Fruit fly (Drosophila melanogaster) whole organism, embryonic: ENCODE measurements around the gene Pcyt1.

Experiments
- BtbVII ChIP-seq: fragments of 200-800 bp; sonication (Bioruptor generic); optimal IDR thresholded peaks from 3 replicates; lab custom pipeline; 2017; ENCODE audit warnings: missing biosample characterization, mild to moderate bottlenecking, missing genetic modification characterization
- C15 ChIP-seq: fragments of 200-800 bp; sonication (Bioruptor generic); IDR thresholded peaks from 3 replicates; pipeline ENCODE4 v1.3.6; 2022; ENCODE audit warnings: missing biosample characterization, missing genetic modification characterization
- CG10209 ChIP-seq: fragments of 200-800 bp; sonication (Bioruptor generic); optimal IDR thresholded peaks from 3 replicates; lab custom pipeline; 2017; ENCODE audit warnings: missing biosample characterization, mild to moderate bottlenecking, missing genetic modification characterization, missing genetic modification reagents
- CG10321 ChIP-seq: fragments of 200-800 bp; sonication (Bioruptor generic); IDR thresholded peaks from 2 replicates; pipeline ENCODE4 v1.3.6; 2022; ENCODE audit warnings: missing biosample characterization, missing genetic modification characterization
- CG10462 ChIP-seq: fragments of 200-800 bp; sonication (Bioruptor generic); optimal IDR thresholded peaks from 2 replicates; lab custom pipeline; 2016; ENCODE audit warnings: missing biosample characterization, missing genetic modification characterization
- CG10565 ChIP-seq: fragments of 200-800 bp; sonication (Bioruptor generic); optimal IDR thresholded peaks from 3 replicates; lab custom pipeline; 2016; ENCODE audit warnings: missing biosample characterization, mild to moderate bottlenecking, missing genetic modification characterization
- CG11085 ChIP-seq: fragments of 200-800 bp; sonication (Bioruptor generic); IDR thresholded peaks from 2 replicates; pipeline ENCODE4 v1.3.6; 2022; ENCODE audit warnings: missing biosample characterization, missing genetic modification characterization
- CG12071 ChIP-seq: fragments of 200-800 bp; sonication (Bioruptor generic); optimal IDR thresholded peaks from 3 replicates; lab custom pipeline; 2018; ENCODE audit warnings: missing biosample characterization, mild to moderate bottlenecking, missing genetic modification characterization
- CG12219 ChIP-seq: fragments of 200-800 bp; sonication (Bioruptor generic); optimal IDR thresholded peaks from 3 replicates; lab custom pipeline; 2018; ENCODE audit warnings: missing biosample characterization, mild to moderate bottlenecking, missing genetic modification characterization
- CG12659 ChIP-seq: fragments of 200-800 bp; sonication (Bioruptor generic); optimal IDR thresholded peaks from 3 replicates; lab custom pipeline; 2017; ENCODE audit warnings: mild to moderate bottlenecking, missing biosample characterization, missing genetic modification reagents, missing genetic modification characterization
- CG17385 ChIP-seq: fragments of 200-800 bp; sonication (Bioruptor generic); optimal IDR thresholded peaks from 3 replicates; lab custom pipeline; 2018; ENCODE audit warnings: missing biosample characterization, mild to moderate bottlenecking, missing genetic modification characterization
- CG2129 ChIP-seq: fragments of 200-800 bp; sonication (Bioruptor generic); IDR thresholded peaks from 2 replicates; pipeline ENCODE4 v1.3.6; 2022; ENCODE audit warnings: missing biosample characterization, missing genetic modification characterization; ENCODE audit not compliant: partially characterized antibody
- CG2875 ChIP-seq: fragments of 200-800 bp; sonication (Bioruptor generic); optimal IDR thresholded peaks from 2 replicates; lab custom pipeline; 2017; ENCODE audit warnings: missing biosample characterization, mild to moderate bottlenecking, missing genetic modification characterization, missing genetic modification reagents
- CG31388 ChIP-seq: fragments of 200-800 bp; sonication (Bioruptor generic); optimal IDR thresholded peaks from 2 replicates; lab custom pipeline; 2016; ENCODE audit warnings: missing biosample characterization, missing genetic modification characterization
- CG31441 ChIP-seq: fragments of 200-800 bp; sonication (Bioruptor generic); IDR thresholded peaks from 2 replicates; pipeline ENCODE4 v1.3.6; 2022; ENCODE audit warnings: missing biosample characterization, missing genetic modification characterization
- CG32767 ChIP-seq: fragments of 200-800 bp; sonication (Bioruptor generic); IDR thresholded peaks from 2 replicates; pipeline ENCODE4 v1.3.6; 2022; ENCODE audit warnings: missing biosample characterization, missing genetic modification characterization
- CG32772 ChIP-seq: fragments of 200-800 bp; sonication (Bioruptor generic); IDR thresholded peaks from 2 replicates; pipeline ENCODE4 v1.3.6; 2022; ENCODE audit warnings: missing biosample characterization, missing genetic modification characterization
- CG34376 ChIP-seq: fragments of 200-800 bp; sonication (Bioruptor generic); optimal IDR thresholded peaks from 2 replicates; lab custom pipeline; 2018; ENCODE audit warnings: missing biosample characterization, mild to moderate bottlenecking, missing genetic modification characterization
- CG4424 ChIP-seq: fragments of 200-800 bp; sonication (Bioruptor generic); optimal IDR thresholded peaks from 3 replicates; lab custom pipeline; 2016; ENCODE audit warnings: missing biosample characterization, missing genetic modification characterization
- CG5180 ChIP-seq: fragments of 200-800 bp; sonication (Bioruptor generic); optimal IDR thresholded peaks from 3 replicates; lab custom pipeline; 2017; ENCODE audit warnings: missing biosample characterization, missing genetic modification characterization, mild to moderate bottlenecking, moderate library complexity, missing genetic modification reagents
- CG5245 ChIP-seq: fragments of 200-800 bp; sonication (Bioruptor generic); optimal IDR thresholded peaks from 3 replicates; lab custom pipeline; 2016; ENCODE audit warnings: missing biosample characterization, missing genetic modification characterization
- CG7271 ChIP-seq: fragments of 200-800 bp; sonication (Bioruptor generic); optimal IDR thresholded peaks from 2 replicates; lab custom pipeline; 2018; ENCODE audit warnings: missing biosample characterization, mild to moderate bottlenecking, missing genetic modification characterization, moderate library complexity
- CG7963 ChIP-seq: fragments of 200-800 bp; sonication (Bioruptor generic); IDR thresholded peaks from 3 replicates; pipeline ENCODE4 v1.3.6; 2022; ENCODE audit warnings: missing biosample characterization, missing genetic modification characterization; ENCODE audit not compliant: partially characterized antibody
- CG8924 ChIP-seq: fragments of 200-800 bp; optimal IDR thresholded peaks from 3 replicates; lab custom pipeline; 2019; ENCODE audit warnings: missing biosample characterization, mild to moderate bottlenecking, missing genetic modification characterization, moderate library complexity
- CG9817 ChIP-seq: fragments of 200-800 bp; sonication (Bioruptor generic); optimal IDR thresholded peaks from 2 replicates; lab custom pipeline; 2018; ENCODE audit warnings: missing biosample characterization, mild to moderate bottlenecking, missing genetic modification characterization, moderate library complexity
- CHES-1-like ChIP-seq: fragments of 200-800 bp; sonication (Bioruptor generic); optimal IDR thresholded peaks from 2 replicates; lab custom pipeline; 2016; ENCODE audit warnings: missing biosample characterization, missing genetic modification characterization
- E2f1 ChIP-seq: fragments of 200-800 bp; sonication (Bioruptor generic); IDR thresholded peaks from 2 replicates; pipeline ENCODE4 v1.3.6; 2022; ENCODE audit warnings: missing biosample characterization, missing genetic modification characterization
- ERR ChIP-seq: fragments of 200-800 bp; sonication (Bioruptor generic); optimal IDR thresholded peaks from 2 replicates; lab custom pipeline; 2016; ENCODE audit warnings: missing biosample characterization, missing genetic modification characterization
- Ets97D ChIP-seq: fragments of 200-800 bp; sonication (Bioruptor generic); optimal IDR thresholded peaks from 3 replicates; lab custom pipeline; 2016; ENCODE audit warnings: missing biosample characterization, missing genetic modification characterization
- Fer1 ChIP-seq: fragments of 200-800 bp; sonication (Bioruptor generic); optimal IDR thresholded peaks from 2 replicates; lab custom pipeline; 2017; ENCODE audit warnings: missing biosample characterization, mild to moderate bottlenecking, missing genetic modification characterization
- Fer2 ChIP-seq: fragments of 200-800 bp; sonication (Bioruptor generic); optimal IDR thresholded peaks from 2 replicates; lab custom pipeline; 2018; ENCODE audit warnings: missing biosample characterization, mild to moderate bottlenecking, missing genetic modification characterization, moderate library complexity
- Hand ChIP-seq: fragments of 200-800 bp; sonication (Bioruptor generic); optimal IDR thresholded peaks from 2 replicates; lab custom pipeline; 2017; ENCODE audit warnings: mild to moderate bottlenecking, missing biosample characterization, missing genetic modification reagents, missing genetic modification characterization
- Mes4 ChIP-seq: fragments of 200-800 bp; sonication (Bioruptor generic); optimal IDR thresholded peaks from 2 replicates; lab custom pipeline; 2016; ENCODE audit warnings: missing biosample characterization, missing genetic modification characterization
- Nf-YC ChIP-seq: fragments of 200-800 bp; optimal IDR thresholded peaks from 3 replicates; lab custom pipeline; 2019; ENCODE audit warnings: missing biosample characterization, mild to moderate bottlenecking, missing genetic modification characterization, moderate library complexity
- Ptx1 ChIP-seq: fragments of 200-800 bp; sonication (Bioruptor generic); IDR thresholded peaks from 2 replicates; pipeline ENCODE4 v1.3.6; 2022; ENCODE audit warnings: missing biosample characterization, missing genetic modification characterization
- Rfx ChIP-seq: fragments of 200-800 bp; sonication (Bioruptor generic); IDR thresholded peaks from 2 replicates; pipeline ENCODE4 v1.3.6; 2022; ENCODE audit warnings: missing biosample characterization, missing genetic modification characterization
- Side ChIP-seq: fragments of 200-800 bp; sonication (Bioruptor generic); optimal IDR thresholded peaks from 2 replicates; lab custom pipeline; 2016; ENCODE audit warnings: missing biosample characterization, missing genetic modification characterization
- Sry-β ChIP-seq: fragments of 200-800 bp; sonication (Bioruptor generic); optimal IDR thresholded peaks from 2 replicates; lab custom pipeline; 2018; ENCODE audit warnings: missing biosample characterization, mild to moderate bottlenecking, missing genetic modification characterization, moderate library complexity
- Ssrp ChIP-seq: fragments of 200-800 bp; sonication (Bioruptor generic); optimal IDR thresholded peaks from 2 replicates; lab custom pipeline; 2018; ENCODE audit warnings: missing biosample characterization, mild to moderate bottlenecking, missing genetic modification characterization, moderate library complexity
- Trl ChIP-seq, 3 experiments: fragments of >200 bp in 2 of 3; fragments of 200-800 bp in 1 of 3; sonication (Bioruptor generic) in 1 of 3; optimal IDR thresholded peaks; 2 replicates in 1 of 3; 3 replicates in 2 of 3; lab custom pipeline; 2016 to 2017; ENCODE audit warnings: missing biosample characterization in 1 of 3, missing genetic modification characterization in 1 of 3
- Usf ChIP-seq: fragments of 200-800 bp; sonication (Bioruptor generic); optimal IDR thresholded peaks from 2 replicates; lab custom pipeline; 2017; ENCODE audit warnings: missing genotype, missing biosample characterization, missing genetic modification characterization
- YL-1 ChIP-seq: fragments of 200-800 bp; sonication (Bioruptor generic); optimal IDR thresholded peaks from 3 replicates; lab custom pipeline; 2017; ENCODE audit warnings: missing biosample characterization, mild to moderate bottlenecking, missing genetic modification characterization
- bigmax ChIP-seq: fragments of 200-800 bp; sonication (Bioruptor generic); optimal IDR thresholded peaks from 2 replicates; lab custom pipeline; 2018; ENCODE audit warnings: missing biosample characterization, mild to moderate bottlenecking, missing genetic modification characterization
- fru ChIP-seq: fragments of >200 bp; optimal IDR thresholded peaks from 2 replicates; lab custom pipeline; 2017
- gsb ChIP-seq: fragments of 200-800 bp; sonication (Bioruptor generic); IDR thresholded peaks from 2 replicates; pipeline ENCODE4 v1.3.6; 2022; ENCODE audit warnings: missing biosample characterization, missing genetic modification characterization
- p53 ChIP-seq: fragments of 200-800 bp; sonication (Bioruptor generic); optimal IDR thresholded peaks from 2 replicates; lab custom pipeline; 2016; ENCODE audit warnings: missing biosample characterization, missing genetic modification characterization
- peb ChIP-seq: fragments of 200-800 bp; sonication (Bioruptor generic); IDR thresholded peaks from 2 replicates; pipeline ENCODE4 v1.3.6; 2022; ENCODE audit warnings: missing biosample characterization, missing genetic modification characterization
- schlank ChIP-seq: fragments of 200-800 bp; sonication (Bioruptor generic); optimal IDR thresholded peaks from 2 replicates; lab custom pipeline; 2018; ENCODE audit warnings: missing biosample characterization, mild to moderate bottlenecking, missing genetic modification characterization
- tna ChIP-seq: fragments of 200-800 bp; sonication (Bioruptor generic); IDR thresholded peaks from 2 replicates; pipeline ENCODE4 v1.3.6; 2022; ENCODE audit warnings: missing biosample characterization, missing genetic modification characterization; ENCODE audit not compliant: partially characterized antibody
- usp ChIP-seq: fragments of >200 bp; optimal IDR thresholded peaks from 2 replicates; lab custom pipeline; 2017; ENCODE audit warnings: missing biosample characterization, missing genetic modification characterization

The Pcyt1 gene

dm6 chr3L:1569162-1569965 is 23.5 kb downstream of the Pcyt1 start, which contains the start of gene Tmep (continued):
- TF ChIP-seq CG17385 (peak; percentile 89), Side (GFP tag; lab: Kevin White, UChicago) (no peak), CG10209 (no peak), YL-1 (GFP tag; lab: Kevin White, UChicago) (peak; percentile 8), CG5245 (GFP tag; lab: Kevin White, UChicago) (no peak), CG11085 (GFP tag; lab: Robert Waterston, UW) (no peak), Ptx1 (GFP tag; lab: Robert Waterston, UW) (no peak), bigmax (GFP tag; lab: Kevin White, UChicago) (no peak), CG8924 (no peak), Ets97D (peak; percentile 3), CG10565 (GFP tag; lab: Kevin White, UChicago) (no peak), CG2875 (no peak), Mes4 (no peak), CG31441 (GFP tag; lab: Robert Waterston, UW) (no peak), C15 (no peak), peb (GFP tag; lab: Robert Waterston, UW) (no peak), CG10321 (GFP tag; lab: Robert Waterston, UW) (no peak), CG12071 (GFP tag; lab: Kevin White, UChicago) (no peak), Fer2 (no peak), tna (GFP tag; lab: Robert Waterston, UW) (no peak), Usf (GFP tag; lab: Kevin White, UChicago) (no peak), CG5180 (GFP tag; lab: Kevin White, UChicago) (no peak), CG32767 (GFP tag; lab: Robert Waterston, UW) (no peak), CHES-1-like (GFP tag; lab: Kevin White, UChicago) (no peak), CG34376 (GFP tag; lab: Kevin White, UChicago) (peak; percentile 53), CG12659 (peak; percentile 4), BtbVII (GFP tag; lab: Kevin White, UChicago) (peak; percentile 14), CG9817 (tag; lab: Kevin White, UChicago) (no peak), CG7271 (tag; lab: Kevin White, UChicago) (peak; percentile 45), CG12219 (no peak), usp (no peak), E2f1 (no peak), CG32772 (no peak), Hand (GFP tag; lab: Kevin White, UChicago) (no peak), fru (lab: Kevin White, UChicago) (no peak), Rfx (GFP tag; lab: Robert Waterston, UW) (no peak), ERR (GFP tag; lab: Kevin White, UChicago) (no peak), CG31388 (GFP tag; lab: Kevin White, UChicago) (no peak), schlank (no peak), CG4424 (GFP tag; lab: Kevin White, UChicago) (no peak), p53 (GFP tag; lab: Kevin White, UChicago) (no peak), Trl (optimal IDR thresholded peaks at IDR 0.05; lab: Kevin White, UChicago) (peak in 1 of 2 experiments; percentile 3), Trl (GFP tag; optimal IDR thresholded peaks at IDR 0.05; lab: Kevin White, UChicago) (no peak), CG7963 (GFP tag; lab: Robert Waterston, UW) (no peak), gsb (GFP tag; lab: Robert Waterston, UW) (no peak), Sry-β (no peak), Nf-YC (tag; lab: Kevin White, UChicago) (no peak), CG10462 (GFP tag; lab: Kevin White, UChicago) (no peak), Fer1 (GFP tag; lab: Kevin White, UChicago) (peak; percentile 17), Ssrp (tag; lab: Kevin White, UChicago) (no peak), CG2129 (GFP tag; lab: Robert Waterston, UW) (no peak)
